Worm (Caenorhabditis elegans) whole organism, young adult: Measurements from ENCODE around the gene che-2.

ENCODE experiments used
- B0261.1 ChIP-seq: sonication (generic microtip); optimal IDR thresholded peaks from 2 replicates; lab custom pipeline; 2016; ENCODE audit warnings: mild to moderate bottlenecking, missing genetic modification characterization, moderate library complexity, missing compliant biosample characterization
- C06A6.2 ChIP-seq: fragments of 200-800 bp; sonication (Bioruptor generic); conservative IDR thresholded peaks from 2 replicates; pipeline ENCODE4 v1.3.6; 2022; ENCODE audit warnings: missing genetic modification characterization, missing compliant biosample characterization
- F23B12.7 ChIP-seq: sonication (generic microtip); optimal IDR thresholded peaks from 2 replicates; lab custom pipeline; 2017; ENCODE audit warnings: missing genetic modification characterization, mild to moderate bottlenecking, missing compliant biosample characterization, antibody characterized with exemption, moderate library complexity; ENCODE audit not compliant: insufficient read depth
- F49E8.2 ChIP-seq: sonication (generic microtip); optimal IDR thresholded peaks from 3 replicates; lab custom pipeline; 2017; ENCODE audit warnings: missing genetic modification characterization, mild to moderate bottlenecking, missing compliant biosample characterization, antibody characterized with exemption, moderate library complexity; ENCODE audit not compliant: insufficient read depth
- F57A8.1 ChIP-seq: fragments of 200-800 bp; sonication (Bioruptor generic); optimal IDR thresholded peaks from 2 replicates; lab custom pipeline; 2018; ENCODE audit warnings: mild to moderate bottlenecking, missing genetic modification characterization, moderate library complexity, missing compliant biosample characterization
- K11D2.4 ChIP-seq: fragments of 200-800 bp; sonication (Bioruptor generic); IDR thresholded peaks from 2 replicates; pipeline ENCODE4 v1.3.6; 2022; ENCODE audit warnings: missing genetic modification reagents, missing genetic modification characterization, missing compliant biosample characterization
- T26A5.8 ChIP-seq: sonication (generic microtip); optimal IDR thresholded peaks from 2 replicates; lab custom pipeline; 2016; ENCODE audit warnings: missing genetic modification characterization, missing compliant biosample characterization
- akir-1 ChIP-seq: fragments of 200-800 bp; sonication (Bioruptor generic); optimal IDR thresholded peaks from 2 replicates; lab custom pipeline; 2018; ENCODE audit warnings: mild to moderate bottlenecking, missing genetic modification characterization, moderate library complexity, missing compliant biosample characterization
- atf-7 ChIP-seq: sonication (generic microtip); optimal IDR thresholded peaks from 2 replicates; lab custom pipeline; 2017; ENCODE audit warnings: mild to moderate bottlenecking, missing genetic modification characterization, missing compliant biosample characterization
- bed-1 ChIP-seq: fragments of 200-800 bp; sonication (Bioruptor generic); IDR thresholded peaks from 2 replicates; pipeline ENCODE4 v1.3.6; 2022; ENCODE audit warnings: missing genetic modification reagents, missing genetic modification characterization, missing compliant biosample characterization
- bed-2 ChIP-seq: fragments of 200-800 bp; sonication (Bioruptor generic); IDR thresholded peaks from 2 replicates; pipeline ENCODE4 v1.3.6; 2022; ENCODE audit warnings: missing genetic modification reagents, missing genetic modification characterization, missing compliant biosample characterization
- ceh-27 ChIP-seq: fragments of 200-800 bp; sonication (Bioruptor generic); optimal IDR thresholded peaks from 2 replicates; lab custom pipeline; 2018; ENCODE audit warnings: mild to moderate bottlenecking, missing genetic modification characterization, moderate library complexity, missing compliant biosample characterization
- ceh-79 ChIP-seq: sonication (generic microtip); optimal IDR thresholded peaks from 2 replicates; lab custom pipeline; 2017; ENCODE audit warnings: mild to moderate bottlenecking, missing genetic modification characterization, missing compliant biosample characterization
- ceh-91 ChIP-seq: fragments of 200-800 bp; sonication (Bioruptor generic); IDR thresholded peaks from 2 replicates; pipeline ENCODE4 v1.3.6; 2022; ENCODE audit warnings: missing genetic modification reagents, missing genetic modification characterization, missing compliant biosample characterization
- die-1 ChIP-seq: sonication (generic microtip); optimal IDR thresholded peaks from 2 replicates; lab custom pipeline; 2016; ENCODE audit warnings: missing genotype, mild to moderate bottlenecking, missing genetic modification characterization, missing compliant biosample characterization
- efl-1 ChIP-seq: fragments of 150-350 bp; optimal IDR thresholded peaks from 2 replicates; lab custom pipeline; 2014; ENCODE audit warnings: missing biosample characterization, missing genetic modification reagents, missing genetic modification characterization
- ekl-4 ChIP-seq: fragments of 200-800 bp; sonication (Bioruptor generic); IDR thresholded peaks from 2 replicates; pipeline ENCODE4 v1.3.6; 2022; ENCODE audit warnings: missing genetic modification reagents, missing genetic modification characterization, missing compliant biosample characterization
- hsf-1 ChIP-seq: fragments of 200-800 bp; sonication (Bioruptor generic); IDR thresholded peaks from 2 replicates; pipeline ENCODE4 v1.3.6; 2022; ENCODE audit warnings: missing genetic modification reagents, missing genetic modification characterization, missing compliant biosample characterization
- lin-26 ChIP-seq: fragments of 200-800 bp; sonication (Bioruptor generic); IDR thresholded peaks from 2 replicates; pipeline ENCODE4 v1.3.6; 2022; ENCODE audit warnings: missing genetic modification reagents, missing genetic modification characterization, missing compliant biosample characterization
- lin-35 ChIP-seq, 3 experiments: fragments of 150-350 bp in 2 of 3; sonication (generic microtip) in 1 of 3; optimal IDR thresholded peaks; 2 replicates each; lab custom pipeline; 2014 to 2018; ENCODE audit warnings: missing biosample characterization in 3 of 3, missing genetic modification characterization in 3 of 3, missing genetic modification reagents in 3 of 3
- lin-54 ChIP-seq: fragments of 200-800 bp; sonication (Bioruptor generic); optimal IDR thresholded peaks from 2 replicates; lab custom pipeline; 2018; ENCODE audit warnings: mild to moderate bottlenecking, missing genetic modification characterization, missing compliant biosample characterization
- nfyb-1 ChIP-seq: fragments of 200-800 bp; sonication (Bioruptor generic); IDR thresholded peaks from 2 replicates; pipeline ENCODE4 v1.3.6; 2022; ENCODE audit warnings: missing genetic modification reagents, missing genetic modification characterization, missing compliant biosample characterization
- nhr-179 ChIP-seq: sonication (generic microtip); optimal IDR thresholded peaks from 2 replicates; lab custom pipeline; 2016; ENCODE audit warnings: mild to moderate bottlenecking, missing genetic modification characterization, missing compliant biosample characterization
- pha-4 ChIP-seq: fragments of 150-350 bp; sonication (generic microtip); optimal IDR thresholded peaks from 2 replicates; lab custom pipeline; 2014; ENCODE audit warnings: missing biosample characterization, missing genetic modification reagents, missing genetic modification characterization
- rcor-1 ChIP-seq: fragments of 200-800 bp; sonication (Bioruptor generic); IDR thresholded peaks from 2 replicates; pipeline ENCODE4 v1.3.6; 2022; ENCODE audit warnings: missing genetic modification reagents, missing genetic modification characterization, missing compliant biosample characterization
- sea-2 ChIP-seq: fragments of 200-800 bp; sonication (Bioruptor generic); IDR thresholded peaks from 2 replicates; pipeline ENCODE4 v1.3.6; 2022; ENCODE audit warnings: missing genetic modification characterization, missing compliant biosample characterization
- snpc-1.1 ChIP-seq: sonication (generic microtip); optimal IDR thresholded peaks from 2 replicates; lab custom pipeline; 2017; ENCODE audit warnings: missing genetic modification characterization, mild to moderate bottlenecking, missing compliant biosample characterization, antibody characterized with exemption, moderate library complexity, missing genotype, missing genetic modification reagents; ENCODE audit not compliant: insufficient read depth
- tbp1 ChIP-seq: fragments of 200-800 bp; sonication (Bioruptor generic); optimal IDR thresholded peaks from 2 replicates; lab custom pipeline; 2018; ENCODE audit warnings: mild to moderate bottlenecking, missing genetic modification characterization, missing compliant biosample characterization
- tlf-1 ChIP-seq: fragments of 200-800 bp; sonication (Bioruptor generic); optimal IDR thresholded peaks from 2 replicates; lab custom pipeline; 2018; ENCODE audit warnings: mild to moderate bottlenecking, missing genetic modification characterization, missing compliant biosample characterization
- unc-130 ChIP-seq: sonication (generic microtip); optimal IDR thresholded peaks from 2 replicates; lab custom pipeline; 2016; ENCODE audit warnings: missing genetic modification reagents, missing genetic modification characterization, missing compliant biosample characterization
- xnd-1 ChIP-seq: sonication (generic microtip); optimal IDR thresholded peaks from 2 replicates; lab custom pipeline; 2016; ENCODE audit warnings: missing genotype, missing genetic modification reagents, missing genetic modification characterization, missing compliant biosample characterization
- zfh-2 ChIP-seq: fragments of 200-800 bp; sonication (Bioruptor generic); conservative IDR thresholded peaks from 2 replicates; pipeline ENCODE4 v1.3.6; 2022; ENCODE audit warnings: missing genetic modification reagents, missing genetic modification characterization, missing compliant biosample characterization
- ztf-25 ChIP-seq: fragments of 200-800 bp; sonication (Bioruptor generic); IDR thresholded peaks from 2 replicates; pipeline ENCODE4 v1.3.6; 2022; ENCODE audit warnings: missing genetic modification reagents, missing genetic modification characterization, missing compliant biosample characterization

che-2 gene

DNA sequence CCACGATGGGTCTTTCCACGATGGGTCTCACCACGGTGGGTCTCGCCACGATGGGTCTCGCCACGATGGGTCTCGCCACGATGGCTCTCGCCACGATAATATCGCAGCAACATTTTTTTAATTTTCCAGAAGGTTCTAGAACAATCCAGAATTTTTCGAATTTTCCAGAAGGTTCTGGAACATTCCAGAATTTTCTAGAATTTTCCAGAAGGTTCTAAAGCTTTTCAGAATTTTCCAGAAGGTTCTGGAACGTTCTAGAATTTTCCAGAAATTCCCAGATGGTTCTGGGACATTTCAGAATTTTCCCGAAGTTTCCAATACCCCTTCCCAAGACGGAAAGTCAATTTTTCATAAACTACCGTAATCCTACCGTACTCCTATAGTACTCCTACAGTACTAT is 35.5 kb downstream of the che-2 start:
- TF ChIP-seq hsf-1 (GFP tag; lab: Robert Waterston, UW) = peak; percentile 95

DNA sequence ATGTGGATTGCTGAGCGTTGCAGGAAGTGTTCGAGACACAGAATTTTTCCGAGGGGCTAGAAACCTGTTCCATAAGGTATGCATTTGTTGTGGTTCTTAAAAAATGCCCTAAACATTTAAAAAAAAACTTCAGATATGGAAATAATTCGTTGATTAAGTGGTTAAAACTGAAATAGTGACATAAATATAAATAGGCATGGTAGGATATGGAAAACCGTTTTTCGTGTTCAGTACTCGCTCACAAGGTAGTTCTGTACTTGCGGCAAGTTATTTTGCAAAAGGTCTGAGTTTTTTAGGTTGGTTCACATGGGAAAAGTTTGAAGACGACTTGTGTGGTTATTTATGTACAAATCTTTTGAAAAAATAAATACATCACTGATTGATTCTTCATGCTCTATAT is 39.6 kb downstream of the che-2 start, which contains the start of gene B0310.3:
Gene B0310.3 (minus strand): TSS at position 101 of the 400 bp plus-strand sequence.
- TF ChIP-seq ztf-25 (GFP tag; lab: Robert Waterston, UW) (no peak), ceh-27 (GFP tag; lab: Kevin White, UChicago) (no peak), akir-1 (GFP tag; lab: Kevin White, UChicago) (no peak)

DNA sequence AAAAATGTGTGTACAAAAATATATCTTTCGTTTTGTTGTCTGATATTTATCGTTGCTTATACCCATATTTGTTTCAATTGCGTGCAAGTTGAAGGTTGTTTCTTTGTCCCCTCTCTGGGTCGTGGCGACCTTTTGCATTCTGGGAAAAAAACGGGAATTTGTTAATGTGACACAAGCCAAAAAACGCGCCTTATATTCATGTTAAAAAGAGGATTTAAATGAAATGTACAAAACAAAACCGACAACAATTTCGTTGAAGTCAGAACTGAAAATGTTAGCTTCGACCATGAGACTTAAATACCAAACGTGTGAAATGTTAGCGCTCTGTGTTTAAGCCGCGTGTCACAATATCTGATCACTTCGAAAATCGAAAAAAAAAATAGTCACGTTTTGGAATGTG is 43.2 kb downstream of the che-2 start:
- no peak for TF ChIP-seq atf-7 (tag; lab: Kevin White, UChicago)

DNA sequence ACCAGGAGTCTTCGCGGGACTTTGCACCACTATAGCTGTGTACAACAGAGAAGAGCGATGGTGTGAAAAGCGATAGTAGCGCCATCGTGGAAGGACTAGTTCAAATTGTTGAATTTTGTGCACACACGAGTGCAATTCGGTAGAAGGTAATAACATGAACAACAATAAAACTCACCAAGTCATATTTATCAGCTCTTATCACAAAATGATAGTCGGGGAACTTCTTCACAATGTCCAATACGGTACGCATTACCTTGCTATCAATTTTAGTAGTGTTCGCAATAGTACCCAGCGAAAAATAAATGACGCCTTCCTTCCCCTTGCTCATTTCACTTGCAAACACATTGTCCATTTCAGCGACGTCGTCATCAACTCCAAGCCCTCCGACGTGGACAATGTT is 46.4 kb downstream of the che-2 start:
- TF ChIP-seq ceh-79 (tag; lab: Kevin White, UChicago) (no peak), tbp1 (GFP tag; lab: Kevin White, UChicago) (no peak), rcor-1 (no peak), ekl-4 (GFP tag; lab: Robert Waterston, UW) (no peak), die-1 (no peak)

DNA sequence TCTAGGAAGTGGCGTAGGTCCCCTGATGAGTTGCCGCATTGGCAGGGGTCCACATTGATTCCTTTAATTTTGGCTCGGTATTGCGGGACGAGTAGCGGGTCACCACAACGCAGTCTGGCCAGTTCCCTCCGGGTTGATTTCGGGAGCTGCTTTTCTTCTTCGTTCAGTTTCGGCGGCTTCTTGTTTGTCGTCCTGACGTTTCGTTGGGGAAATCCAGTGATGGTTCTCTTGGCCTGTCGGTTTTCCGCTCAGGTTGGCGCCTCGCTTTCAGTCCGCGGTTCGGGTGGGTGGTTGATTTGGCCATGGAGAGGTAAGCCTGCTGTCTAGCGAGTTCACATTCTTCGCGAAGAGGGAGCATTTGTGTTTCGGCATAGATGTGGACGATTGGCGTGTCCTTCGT is 47.5 kb downstream of the che-2 start:
- no peak for TF ChIP-seq lin-54 (GFP tag; lab: Kevin White, UChicago)
- TF ChIP-seq zfh-2 (GFP tag; lab: Robert Waterston, UW) = peak; percentile 61; the same call in 1 of the 2 replicates
- TF ChIP-seq lin-35 (GFP tag; optimal IDR thresholded peaks at IDR 0.05; lab: Kevin White, UChicago) = no peak
- TF ChIP-seq unc-130 (GFP tag; lab: Kevin White, UChicago) = no peak

DNA sequence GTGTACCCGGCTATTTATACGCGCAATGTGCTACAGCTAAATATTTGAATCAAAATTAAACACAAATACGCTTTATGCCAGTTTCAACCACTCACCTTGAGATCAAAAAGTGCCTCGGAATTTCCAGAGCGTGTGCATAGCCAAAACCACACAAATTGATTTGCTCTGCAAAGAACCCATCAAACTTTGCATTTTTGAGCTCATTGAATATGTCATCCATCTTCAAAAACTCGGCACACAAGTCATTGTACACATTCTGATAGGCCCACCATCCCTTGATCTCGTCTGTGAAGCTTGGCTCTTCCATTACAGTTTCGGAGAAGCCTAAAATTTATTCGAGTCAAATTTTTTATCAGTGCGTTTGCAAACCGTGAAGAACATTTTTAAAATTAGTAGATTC is 48.1 kb downstream of the che-2 start:
- TF ChIP-seq F57A8.1 (no peak), lin-26 (GFP tag; lab: Robert Waterston, UW) (no peak), tlf-1 (GFP tag; lab: Kevin White, UChicago) (no peak), xnd-1 (no peak), bed-2 (GFP tag; lab: Robert Waterston, UW) (no peak), sea-2 (GFP tag; lab: Robert Waterston, UW) (no peak), efl-1 (GFP tag; lab: Kevin White, UChicago) (no peak), K11D2.4 (GFP tag; lab: Robert Waterston, UW) (no peak), pha-4 (tag; lab: Kevin White, UChicago) (no peak), nfyb-1 (GFP tag; lab: Robert Waterston, UW) (no peak), bed-1 (no peak), F23B12.7 (no peak), die-1 (no peak), B0261.1 (tag; lab: Kevin White, UChicago) (no peak), C06A6.2 (GFP tag; lab: Robert Waterston, UW) (no peak), snpc-1.1 (no peak), ceh-91 (GFP tag; lab: Robert Waterston, UW) (no peak), F49E8.2 (tag; lab: Kevin White, UChicago) (no peak), T26A5.8 (tag; lab: Kevin White, UChicago) (no peak), nhr-179 (tag; lab: Kevin White, UChicago) (no peak)
